Worm (Caenorhabditis elegans) whole organism, mixed stage, embryonic: ENCODE results near the gene npax-1.

Source experiments
- M03D4.4 ChIP-seq: sonication (generic microtip); optimal IDR thresholded peaks from 2 replicates; lab custom pipeline; 2017; ENCODE audit warnings: mild to moderate bottlenecking, missing genetic modification characterization, missing compliant biosample characterization
- bed-3 ChIP-seq: fragments of 200-800 bp; sonication (Bioruptor generic); optimal IDR thresholded peaks from 3 replicates; lab custom pipeline; 2018; ENCODE audit warnings: mild to moderate bottlenecking, missing genetic modification characterization, moderate library complexity, missing compliant biosample characterization
- blmp-1 ChIP-seq: fragments of 150-350 bp; optimal IDR thresholded peaks from 2 replicates; lab custom pipeline; 2014; ENCODE audit warnings: missing biosample characterization, missing genetic modification characterization
- ceh-83 ChIP-seq: fragments of 200-800 bp; sonication (Bioruptor generic); optimal IDR thresholded peaks from 2 replicates; lab custom pipeline; 2018; ENCODE audit warnings: mild to moderate bottlenecking, missing genetic modification characterization, missing compliant biosample characterization
- ces-1 ChIP-seq: fragments of 150-350 bp; optimal IDR thresholded peaks from 2 replicates; lab custom pipeline; 2014; ENCODE audit warnings: missing biosample characterization, missing genetic modification reagents, missing genetic modification characterization
- cnd-1 ChIP-seq: fragments of 200-800 bp; sonication (Bioruptor generic); optimal IDR thresholded peaks from 2 replicates; lab custom pipeline; 2018; ENCODE audit warnings: mild to moderate bottlenecking, missing genetic modification characterization, missing compliant biosample characterization
- drap-1 ChIP-seq: fragments of 200-800 bp; sonication (Bioruptor generic); optimal IDR thresholded peaks from 3 replicates; lab custom pipeline; 2018; ENCODE audit warnings: mild to moderate bottlenecking, missing genetic modification characterization, missing compliant biosample characterization
- elt-1 ChIP-seq: sonication (generic microtip); optimal IDR thresholded peaks from 2 replicates; lab custom pipeline; 2017; ENCODE audit warnings: missing genetic modification characterization, mild to moderate bottlenecking, missing compliant biosample characterization, antibody characterized with exemption, moderate library complexity, borderline replicate concordance; ENCODE audit not compliant: insufficient read depth
- elt-3 ChIP-seq: fragments of 150-350 bp; optimal IDR thresholded peaks from 2 replicates; lab custom pipeline; 2014; ENCODE audit warnings: missing biosample characterization, missing genetic modification characterization
- flh-1 ChIP-seq: fragments of 200-800 bp; sonication (Bioruptor generic); optimal IDR thresholded peaks from 2 replicates; lab custom pipeline; 2018; ENCODE audit warnings: mild to moderate bottlenecking, missing genetic modification characterization, moderate library complexity, missing compliant biosample characterization
- ham-2 ChIP-seq: fragments of 200-800 bp; sonication (Bioruptor generic); optimal IDR thresholded peaks from 2 replicates; lab custom pipeline; 2018; ENCODE audit warnings: mild to moderate bottlenecking, missing genetic modification characterization, missing compliant biosample characterization
- hlh-1 ChIP-seq: fragments of 150-350 bp; optimal IDR thresholded peaks from 2 replicates; lab custom pipeline; 2014; ENCODE audit warnings: missing biosample characterization, missing genetic modification reagents, missing genetic modification characterization
- lsy-2 ChIP-seq: fragments of 150-350 bp; optimal IDR thresholded peaks from 2 replicates; lab custom pipeline; 2014; ENCODE audit warnings: missing biosample characterization, missing genetic modification characterization
- mab-5 ChIP-seq: fragments of 150-350 bp; optimal IDR thresholded peaks from 2 replicates; lab custom pipeline; 2014; ENCODE audit warnings: missing biosample characterization, missing genetic modification characterization
- mep-1 ChIP-seq: fragments of 150-350 bp; optimal IDR thresholded peaks from 2 replicates; lab custom pipeline; 2017; ENCODE audit warnings: missing biosample characterization, missing genetic modification reagents, missing genetic modification characterization, inconsistent platforms
- mls-2 ChIP-seq: sonication (generic microtip); optimal IDR thresholded peaks from 2 replicates; lab custom pipeline; 2016; ENCODE audit warnings: mild to moderate bottlenecking, missing genetic modification characterization, moderate library complexity, missing compliant biosample characterization
- nhr-2 ChIP-seq: fragments of 150-350 bp; optimal IDR thresholded peaks from 2 replicates; lab custom pipeline; 2014; ENCODE audit warnings: missing biosample characterization, missing genetic modification characterization
- nhr-28 ChIP-seq: fragments of 150-350 bp; optimal IDR thresholded peaks from 2 replicates; lab custom pipeline; 2014; ENCODE audit warnings: missing biosample characterization, missing genetic modification characterization
- pha-4 ChIP-seq: fragments of 150-350 bp; optimal IDR thresholded peaks from 2 replicates; lab custom pipeline; 2018; ENCODE audit warnings: missing biosample characterization, missing genetic modification reagents, missing genetic modification characterization
- sem-2 ChIP-seq: fragments of 200-800 bp; sonication (Bioruptor generic); optimal IDR thresholded peaks from 2 replicates; lab custom pipeline; 2018; ENCODE audit warnings: mild to moderate bottlenecking, missing genetic modification characterization, missing compliant biosample characterization
- snpc-4 ChIP-seq: fragments of 150-350 bp; optimal IDR thresholded peaks from 2 replicates; lab custom pipeline; 2014; ENCODE audit warnings: missing biosample characterization, missing genetic modification characterization
- sptf-1 ChIP-seq: sonication (generic microtip); optimal IDR thresholded peaks from 2 replicates; lab custom pipeline; 2017; ENCODE audit warnings: mild to moderate bottlenecking, missing genetic modification characterization, moderate library complexity, missing compliant biosample characterization
- tbx-8 ChIP-seq: fragments of 200-800 bp; sonication (Bioruptor generic); optimal IDR thresholded peaks from 2 replicates; lab custom pipeline; 2018; ENCODE audit warnings: mild to moderate bottlenecking, missing genetic modification characterization, moderate library complexity, missing compliant biosample characterization
- unc-120 ChIP-seq: sonication (generic microtip); optimal IDR thresholded peaks from 2 replicates; lab custom pipeline; 2017; ENCODE audit warnings: missing genetic modification characterization, missing compliant biosample characterization; ENCODE audit not compliant: poor library complexity, severe bottlenecking
- unc-39 ChIP-seq: fragments of 150-350 bp; optimal IDR thresholded peaks from 2 replicates; lab custom pipeline; 2014; ENCODE audit warnings: missing biosample characterization, missing genetic modification characterization
- unc-62 ChIP-seq: fragments of 150-350 bp; optimal IDR thresholded peaks from 2 replicates; lab custom pipeline; 2014; ENCODE audit warnings: missing biosample characterization, missing genetic modification reagents, missing genetic modification characterization
- zip-8 ChIP-seq: fragments of 150-350 bp; optimal IDR thresholded peaks from 2 replicates; lab custom pipeline; 2014; ENCODE audit warnings: missing biosample characterization, missing genetic modification characterization
- ztf-11 ChIP-seq: fragments of 150-350 bp; optimal IDR thresholded peaks from 2 replicates; lab custom pipeline; 2014; ENCODE audit warnings: missing biosample characterization, missing genetic modification characterization

The npax-1 gene

DNA sequence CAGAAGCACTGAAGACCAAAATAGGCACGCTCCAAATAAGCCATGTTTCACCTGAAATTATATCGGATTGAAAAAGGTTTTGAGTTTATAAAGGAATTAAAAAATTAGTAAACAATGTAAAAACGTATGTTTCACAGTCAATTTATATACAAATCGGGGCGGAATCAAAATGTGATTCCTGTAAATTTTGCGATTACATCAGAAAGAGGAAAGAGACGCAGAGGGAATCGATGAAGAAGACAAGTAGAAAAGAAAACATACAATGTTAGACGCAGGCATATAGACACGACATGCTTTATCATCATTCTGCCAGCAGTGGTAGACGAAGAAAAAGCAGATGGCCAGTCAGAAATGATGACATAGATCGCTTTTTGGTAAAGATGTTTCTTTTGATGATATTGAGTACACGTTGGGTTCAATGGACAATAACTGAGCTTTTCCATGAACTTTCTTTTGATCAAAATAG lies 32.9 kb upstream of the npax-1 start, which contains the start of gene msra-1 (continued):
- TF ChIP-seq flh-1 (GFP tag; lab: Kevin White, UChicago) (no peak), blmp-1 (tag; lab: Kevin White, UChicago) (no peak), unc-39 (tag; lab: Kevin White, UChicago) (no peak), elt-3 (tag; lab: Kevin White, UChicago) (no peak), mab-5 (no peak), sem-2 (no peak), tbx-8 (no peak), drap-1 (GFP tag; lab: Kevin White, UChicago) (no peak)

DNA sequence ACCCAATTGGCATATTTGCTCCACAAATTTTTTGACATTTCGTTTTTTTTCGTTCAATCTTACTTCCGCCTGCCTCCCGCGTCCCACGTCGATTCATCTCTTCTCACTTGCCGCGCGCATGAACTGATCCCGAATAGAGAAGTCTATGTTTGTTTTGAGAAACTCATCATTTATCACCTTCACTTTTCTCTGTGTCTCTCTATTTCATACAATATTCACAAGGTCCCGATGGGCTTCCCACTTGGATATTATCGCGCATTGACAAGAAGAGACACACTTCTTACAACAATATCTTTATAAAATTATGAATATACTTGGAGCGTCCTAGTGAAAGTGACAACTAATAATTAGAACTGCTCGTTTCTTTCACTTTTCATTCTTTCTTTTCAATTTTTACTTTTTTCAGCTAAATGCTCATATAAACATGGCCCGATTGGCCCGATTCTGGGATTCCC lies 27.4 kb upstream of the npax-1 start, which contains the start of gene insc-1:
insc-1 (plus strand) TSS at position 405 of the 455 bp plus-strand sequence.
- TF ChIP-seq unc-62, result peak; percentile 3
- no peak for TF ChIP-seq unc-120 (tag; lab: Kevin White, UChicago)
- no peak for TF ChIP-seq nhr-28 (tag; lab: Kevin White, UChicago)
- no peak for TF ChIP-seq tbx-8
- peak; percentile 75 for TF ChIP-seq blmp-1 (tag; lab: Kevin White, UChicago)
- TF ChIP-seq snpc-4 (tag; lab: Kevin White, UChicago), result no peak
- no peak for TF ChIP-seq sem-2
- TF ChIP-seq, all 35 proteins: peak for 2

DNA sequence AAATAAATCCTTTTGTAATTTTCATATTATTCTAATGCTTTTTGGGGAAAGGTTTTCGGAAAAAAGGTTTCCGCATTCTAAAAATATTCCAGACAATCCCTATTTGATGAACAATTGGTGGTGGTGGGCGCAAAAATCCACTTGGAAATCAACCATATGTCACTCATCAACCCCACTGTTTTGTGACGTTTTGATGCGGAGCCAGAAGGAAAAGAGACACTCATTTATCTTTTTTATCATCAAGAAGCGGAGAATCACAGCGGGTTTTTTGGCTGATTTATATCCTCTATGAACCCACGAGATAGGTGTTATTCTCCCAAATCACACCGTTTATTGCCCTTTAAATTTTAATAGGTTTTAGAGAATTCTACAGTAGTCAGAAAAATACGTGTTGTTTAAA lies 26.1 kb upstream of the npax-1 start:
- TF ChIP-seq ztf-11 (no peak), tbx-8 (no peak), flh-1 (GFP tag; lab: Kevin White, UChicago) (no peak), unc-62 (peak; percentile 79), lsy-2 (tag; lab: Kevin White, UChicago) (no peak), pha-4 (no peak), sem-2 (no peak), hlh-1 (tag; lab: Kevin White, UChicago) (peak; percentile 70)
- TF ChIP-seq, all 35 proteins: peak for 2

DNA sequence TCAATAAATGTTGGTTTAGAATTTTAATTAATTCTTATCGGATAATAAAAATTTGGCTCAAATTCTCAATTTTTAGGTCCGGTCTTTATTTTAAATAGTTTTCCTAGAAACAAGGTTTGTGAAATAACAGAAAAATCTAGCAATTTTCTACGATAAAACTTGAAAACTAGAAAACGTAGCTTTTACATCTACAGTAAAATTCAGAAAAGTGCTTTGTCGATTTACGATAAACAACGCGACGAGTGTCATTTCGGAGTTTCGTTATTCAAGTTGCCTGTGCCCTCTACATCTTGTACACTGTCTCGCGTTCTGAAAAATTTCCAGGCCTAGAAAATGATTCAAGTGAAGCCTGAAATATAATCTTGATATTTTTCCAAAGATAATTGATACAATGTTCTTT lies 25.6 kb upstream of the npax-1 start:
- TF ChIP-seq cnd-1, result no peak
- TF ChIP-seq lsy-2 (tag; lab: Kevin White, UChicago), result peak; percentile 30

DNA sequence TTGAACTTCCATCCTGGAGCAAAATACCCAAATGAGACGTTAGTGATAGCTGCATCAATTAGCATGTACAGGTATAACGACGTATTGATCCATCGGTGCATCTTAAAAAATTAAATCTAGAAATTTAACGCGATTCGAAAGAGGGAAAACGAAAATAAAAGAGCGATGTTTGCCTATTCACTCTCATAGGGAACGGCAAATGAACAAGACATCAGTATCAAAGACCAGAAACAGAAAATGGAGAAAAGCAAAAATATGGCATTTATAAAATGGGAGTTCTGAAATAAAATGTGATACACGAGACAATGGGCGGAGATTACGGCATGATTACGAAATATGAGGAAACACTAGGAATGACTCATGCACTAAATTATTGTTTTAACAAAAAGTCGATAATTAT lies 25.2 kb upstream of the npax-1 start, which contains the start of gene haf-2:
haf-2 (minus strand) TSS at position 101 of the 400 bp plus-strand sequence.
- TF ChIP-seq flh-1 (GFP tag; lab: Kevin White, UChicago) (no peak), sptf-1 (no peak), bed-3 (GFP tag; lab: Kevin White, UChicago) (no peak), unc-62 (no peak), unc-120 (tag; lab: Kevin White, UChicago) (no peak), mls-2 (tag; lab: Kevin White, UChicago) (no peak), zip-8 (tag; lab: Kevin White, UChicago) (no peak), ham-2 (no peak), unc-39 (tag; lab: Kevin White, UChicago) (no peak), ces-1 (GFP tag; lab: Kevin White, UChicago) (no peak), mep-1 (tag; lab: Kevin White, UChicago) (no peak), M03D4.4 (tag; lab: Kevin White, UChicago) (no peak)

DNA sequence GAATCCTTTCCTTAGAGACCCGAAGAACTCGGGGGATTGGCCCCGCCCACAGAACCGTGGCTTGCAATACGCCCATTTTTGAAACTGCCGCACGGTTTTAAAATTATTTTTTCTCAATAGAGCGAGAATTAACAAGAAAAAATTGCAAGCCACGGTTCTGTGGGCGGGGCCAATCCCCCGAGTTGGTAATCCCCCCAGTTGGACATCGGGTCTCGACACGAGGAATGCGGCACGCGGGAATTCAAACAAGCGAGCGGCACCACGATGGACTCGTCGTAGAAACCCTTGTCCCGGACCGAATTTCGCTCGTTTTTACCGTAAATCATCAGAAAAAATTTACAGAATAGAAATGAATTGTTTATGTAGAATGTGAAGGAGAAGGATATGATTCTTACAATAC lies 21.9 kb upstream of the npax-1 start:
- TF ChIP-seq ztf-11, result no peak
- TF ChIP-seq elt-1, result no peak
- no peak for TF ChIP-seq lsy-2 (tag; lab: Kevin White, UChicago)
- no peak for TF ChIP-seq drap-1 (GFP tag; lab: Kevin White, UChicago)

DNA sequence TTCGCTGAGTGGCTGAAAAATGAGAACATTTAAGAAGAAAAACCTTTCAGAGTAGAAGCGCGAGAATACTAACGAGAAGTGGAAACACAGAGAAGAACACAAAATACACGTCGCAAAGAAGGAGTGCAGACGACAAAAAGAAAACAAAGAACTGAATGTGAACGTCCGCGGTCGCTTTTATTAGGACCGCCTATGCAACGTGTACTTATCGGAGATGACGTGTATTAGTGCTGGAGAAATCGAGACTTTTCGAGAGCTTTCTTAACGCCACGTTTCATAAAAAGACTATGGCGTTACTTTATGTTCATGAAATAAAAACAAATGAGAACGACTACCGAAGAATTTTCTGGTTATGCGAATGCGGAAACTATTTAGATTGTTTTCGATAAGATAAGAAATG lies 21.4 kb upstream of the npax-1 start, which contains the start of gene hsp-4:
hsp-4 (minus strand) TSS at position 139 of the 400 bp plus-strand sequence.
- no peak for TF ChIP-seq ceh-83 (GFP tag; lab: Kevin White, UChicago)
- TF ChIP-seq nhr-2, result peak; percentile 10
